Fruit fly (Drosophila melanogaster) whole organism, embryonic: Measurements from ENCODE around the gene CG9839.

Source experiments
- BEAF-32 ChIP-seq: fragments of 200-800 bp; sonication (Bioruptor generic); optimal IDR thresholded peaks from 3 replicates; lab custom pipeline; 2017; ENCODE audit warnings: missing biosample characterization, missing genetic modification characterization, mild to moderate bottlenecking, moderate library complexity, missing genetic modification reagents
- Bgb ChIP-seq: fragments of 200-800 bp; sonication (Bioruptor generic); IDR thresholded peaks from 2 replicates; pipeline ENCODE4 v1.3.6; 2022; ENCODE audit warnings: missing biosample characterization, missing genetic modification characterization; ENCODE audit not compliant: partially characterized antibody
- CG11456 ChIP-seq: fragments of 200-800 bp; sonication (Bioruptor generic); IDR thresholded peaks from 3 replicates; pipeline ENCODE4 v1.3.6; 2022; ENCODE audit warnings: missing biosample characterization, missing genetic modification characterization
- CG12236 ChIP-seq: fragments of 200-800 bp; sonication (Bioruptor generic); optimal IDR thresholded peaks from 2 replicates; lab custom pipeline; 2016; ENCODE audit warnings: missing biosample characterization, missing genetic modification characterization
- CG12391 ChIP-seq: fragments of 200-800 bp; sonication (Bioruptor generic); optimal IDR thresholded peaks from 3 replicates; lab custom pipeline; 2018; ENCODE audit warnings: missing biosample characterization, mild to moderate bottlenecking, missing genetic modification characterization, moderate library complexity
- CG13123 ChIP-seq: fragments of 200-800 bp; sonication (Bioruptor generic); optimal IDR thresholded peaks from 2 replicates; lab custom pipeline; 2016; ENCODE audit warnings: missing biosample characterization, missing genetic modification characterization
- CG13894 ChIP-seq: fragments of 200-800 bp; sonication (Bioruptor generic); optimal IDR thresholded peaks from 3 replicates; lab custom pipeline; 2018; ENCODE audit warnings: missing biosample characterization, mild to moderate bottlenecking, missing genetic modification characterization, moderate library complexity
- CG14014 ChIP-seq: fragments of 200-800 bp; sonication (Bioruptor generic); IDR thresholded peaks from 2 replicates; pipeline ENCODE4 v1.3.6; 2022; ENCODE audit warnings: missing biosample characterization, missing genetic modification characterization
- CG15011 ChIP-seq: fragments of 200-800 bp; sonication (Bioruptor generic); optimal IDR thresholded peaks from 3 replicates; lab custom pipeline; 2018; ENCODE audit warnings: missing biosample characterization, mild to moderate bottlenecking, missing genetic modification characterization
- CG18262 ChIP-seq: fragments of 200-800 bp; optimal IDR thresholded peaks from 3 replicates; lab custom pipeline; 2019; ENCODE audit warnings: missing biosample characterization, mild to moderate bottlenecking, missing genetic modification characterization, moderate library complexity
- CG1832 ChIP-seq: fragments of 200-800 bp; sonication (Bioruptor generic); optimal IDR thresholded peaks from 2 replicates; lab custom pipeline; 2017; ENCODE audit warnings: missing biosample characterization, mild to moderate bottlenecking, missing genetic modification characterization, inconsistent platforms
- CG18619 ChIP-seq: fragments of 200-800 bp; sonication (Bioruptor generic); optimal IDR thresholded peaks from 3 replicates; lab custom pipeline; 2017; ENCODE audit warnings: missing biosample characterization, mild to moderate bottlenecking, missing genetic modification characterization
- CG2120 ChIP-seq: fragments of 200-800 bp; sonication (Bioruptor generic); optimal IDR thresholded peaks from 3 replicates; lab custom pipeline; 2016; ENCODE audit warnings: missing biosample characterization, missing genetic modification characterization
- CG3407 ChIP-seq: fragments of 200-800 bp; sonication (Bioruptor generic); optimal IDR thresholded peaks from 2 replicates; lab custom pipeline; 2018; ENCODE audit warnings: missing biosample characterization, mild to moderate bottlenecking, missing genetic modification characterization
- CG4617 ChIP-seq: fragments of 200-800 bp; sonication (Bioruptor generic); optimal IDR thresholded peaks from 3 replicates; lab custom pipeline; 2016; ENCODE audit warnings: missing biosample characterization, missing genetic modification characterization, borderline replicate concordance
- CG5180 ChIP-seq: fragments of 200-800 bp; sonication (Bioruptor generic); optimal IDR thresholded peaks from 3 replicates; lab custom pipeline; 2017; ENCODE audit warnings: missing biosample characterization, missing genetic modification characterization, mild to moderate bottlenecking, moderate library complexity, missing genetic modification reagents
- CG6654 ChIP-seq: fragments of 200-800 bp; sonication (Bioruptor generic); optimal IDR thresholded peaks from 2 replicates; lab custom pipeline; 2017; ENCODE audit warnings: missing biosample characterization, mild to moderate bottlenecking, missing genetic modification characterization
- CG8765 ChIP-seq: fragments of 200-800 bp; sonication (Bioruptor generic); IDR thresholded peaks from 2 replicates; pipeline ENCODE4 v1.3.6; 2022; ENCODE audit warnings: missing biosample characterization, missing genetic modification characterization
- CG9797 ChIP-seq: fragments of 200-800 bp; sonication (Bioruptor generic); optimal IDR thresholded peaks from 3 replicates; lab custom pipeline; 2018; ENCODE audit warnings: missing biosample characterization, mild to moderate bottlenecking, missing genetic modification characterization
- CG9817 ChIP-seq: fragments of 200-800 bp; sonication (Bioruptor generic); optimal IDR thresholded peaks from 2 replicates; lab custom pipeline; 2018; ENCODE audit warnings: missing biosample characterization, mild to moderate bottlenecking, missing genetic modification characterization, moderate library complexity
- CrebB ChIP-seq: fragments of 200-800 bp; sonication (Bioruptor generic); optimal IDR thresholded peaks from 3 replicates; lab custom pipeline; 2018; ENCODE audit warnings: missing biosample characterization, mild to moderate bottlenecking, missing genetic modification characterization
- Dad ChIP-seq: fragments of 200-800 bp; sonication (Bioruptor generic); optimal IDR thresholded peaks from 3 replicates; lab custom pipeline; 2016; ENCODE audit warnings: missing biosample characterization, missing genetic modification characterization
- Dfd ChIP-seq, 2 experiments: fragments of >200 bp; optimal IDR thresholded peaks; 2 replicates each; lab custom pipeline; 2017; ENCODE audit warnings: missing biosample characterization in 2 of 2, missing genetic modification characterization in 2 of 2
- Dip3 ChIP-seq: fragments of 200-800 bp; sonication (Bioruptor generic); optimal IDR thresholded peaks from 3 replicates; lab custom pipeline; 2016; ENCODE audit warnings: missing biosample characterization, missing genetic modification characterization
- Doc2 ChIP-seq: fragments of 200-800 bp; sonication (Bioruptor generic); IDR thresholded peaks from 2 replicates; pipeline ENCODE4 v1.3.6; 2022; ENCODE audit warnings: missing biosample characterization, missing genetic modification characterization
- Dp ChIP-seq: fragments of 200-800 bp; sonication (Bioruptor generic); optimal IDR thresholded peaks from 2 replicates; lab custom pipeline; 2018; ENCODE audit warnings: missing biosample characterization, mild to moderate bottlenecking, missing genetic modification characterization, moderate library complexity
- Hmx ChIP-seq: fragments of 200-800 bp; sonication (Bioruptor generic); optimal IDR thresholded peaks from 2 replicates; lab custom pipeline; 2016; ENCODE audit warnings: missing biosample characterization, missing genetic modification characterization
- Oli ChIP-seq: fragments of 200-800 bp; sonication (Bioruptor generic); optimal IDR thresholded peaks from 2 replicates; lab custom pipeline; 2018; ENCODE audit warnings: missing biosample characterization, mild to moderate bottlenecking, missing genetic modification characterization, moderate library complexity
- Side ChIP-seq: fragments of 200-800 bp; sonication (Bioruptor generic); optimal IDR thresholded peaks from 2 replicates; lab custom pipeline; 2016; ENCODE audit warnings: missing biosample characterization, missing genetic modification characterization
- Sox102F ChIP-seq: fragments of 200-800 bp; sonication (Bioruptor generic); optimal IDR thresholded peaks from 2 replicates; lab custom pipeline; 2018; ENCODE audit warnings: missing biosample characterization, mild to moderate bottlenecking, missing genetic modification characterization, moderate library complexity
- Xrp1 ChIP-seq: fragments of 200-800 bp; sonication (Bioruptor generic); IDR thresholded peaks from 2 replicates; pipeline ENCODE4 v1.3.6; 2022; ENCODE audit warnings: missing biosample characterization, missing genetic modification characterization
- ac ChIP-seq: fragments of 200-800 bp; sonication (Bioruptor generic); optimal IDR thresholded peaks from 3 replicates; lab custom pipeline; 2017; ENCODE audit warnings: missing biosample characterization, mild to moderate bottlenecking, missing genetic modification characterization
- ara ChIP-seq: fragments of 200-800 bp; sonication (Bioruptor generic); IDR thresholded peaks from 2 replicates; pipeline ENCODE4 v1.3.6; 2022; ENCODE audit warnings: missing biosample characterization, missing genetic modification characterization
- br ChIP-seq: fragments of >200 bp; optimal IDR thresholded peaks from 2 replicates; lab custom pipeline; 2017
- dan ChIP-seq: fragments of 200-800 bp; sonication (Bioruptor generic); IDR thresholded peaks from 2 replicates; pipeline ENCODE4 v1.3.6; 2022; ENCODE audit warnings: missing biosample characterization, missing genetic modification characterization
- dysf ChIP-seq: fragments of 200-800 bp; sonication (Bioruptor generic); IDR thresholded peaks from 3 replicates; pipeline ENCODE4 v1.3.6; 2022; ENCODE audit warnings: missing biosample characterization, missing genetic modification characterization
- eve ChIP-seq, 2 experiments: fragments of >200 bp; optimal IDR thresholded peaks; 2 replicates each; lab custom pipeline; 2017; ENCODE audit warnings: missing biosample characterization in 2 of 2, missing genetic modification characterization in 2 of 2
- exex ChIP-seq: fragments of 200-800 bp; sonication (Bioruptor generic); optimal IDR thresholded peaks from 4 replicates; lab custom pipeline; 2018; ENCODE audit warnings: missing biosample characterization, mild to moderate bottlenecking, missing genetic modification characterization, moderate library complexity
- grau ChIP-seq: fragments of 200-800 bp; optimal IDR thresholded peaks from 3 replicates; lab custom pipeline; 2019; ENCODE audit warnings: missing biosample characterization, mild to moderate bottlenecking, missing genetic modification characterization, moderate library complexity
- her ChIP-seq: fragments of 200-800 bp; sonication (Bioruptor generic); optimal IDR thresholded peaks from 2 replicates; lab custom pipeline; 2016; ENCODE audit warnings: missing biosample characterization, missing genetic modification characterization
- nerfin-2 ChIP-seq: fragments of 200-800 bp; sonication (Bioruptor generic); IDR thresholded peaks from 2 replicates; pipeline ENCODE4 v1.3.6; 2022; ENCODE audit warnings: missing biosample characterization, missing genetic modification characterization; ENCODE audit not compliant: partially characterized antibody
- pho ChIP-seq: fragments of 200-800 bp; sonication (Bioruptor generic); optimal IDR thresholded peaks from 2 replicates; lab custom pipeline; 2016; ENCODE audit warnings: missing biosample characterization, missing genetic modification characterization
- pita ChIP-seq: fragments of 200-800 bp; sonication (Bioruptor generic); optimal IDR thresholded peaks from 2 replicates; lab custom pipeline; 2017; ENCODE audit warnings: missing biosample characterization, mild to moderate bottlenecking, missing genetic modification characterization
- pzg ChIP-seq: fragments of 200-800 bp; sonication (Bioruptor generic); optimal IDR thresholded peaks from 3 replicates; lab custom pipeline; 2018; ENCODE audit warnings: missing biosample characterization, mild to moderate bottlenecking, missing genetic modification characterization, moderate library complexity
- tna ChIP-seq: fragments of 200-800 bp; sonication (Bioruptor generic); IDR thresholded peaks from 2 replicates; pipeline ENCODE4 v1.3.6; 2022; ENCODE audit warnings: missing biosample characterization, missing genetic modification characterization; ENCODE audit not compliant: partially characterized antibody
- trh ChIP-seq: fragments of 200-800 bp; sonication (Bioruptor generic); optimal IDR thresholded peaks from 2 replicates; lab custom pipeline; 2016; ENCODE audit warnings: missing biosample characterization, missing genetic modification characterization
- tx ChIP-seq: fragments of 200-800 bp; sonication (Bioruptor generic); optimal IDR thresholded peaks from 2 replicates; lab custom pipeline; 2016; ENCODE audit warnings: missing biosample characterization, missing genetic modification characterization
- unc-4 ChIP-seq: fragments of 200-800 bp; sonication (Bioruptor generic); IDR thresholded peaks from 2 replicates; pipeline ENCODE4 v1.3.6; 2022; ENCODE audit warnings: missing biosample characterization, missing genetic modification characterization; ENCODE audit not compliant: partially characterized antibody
- vvl ChIP-seq: fragments of 200-800 bp; sonication (Bioruptor generic); IDR thresholded peaks from 2 replicates; pipeline ENCODE4 v1.3.6; 2022; ENCODE audit warnings: missing biosample characterization, missing genetic modification characterization
- wdn ChIP-seq: fragments of 200-800 bp; sonication (Bioruptor generic); IDR thresholded peaks from 2 replicates; pipeline ENCODE4 v1.3.6; 2022; ENCODE audit warnings: missing biosample characterization, missing genetic modification characterization

The CG9839 gene

DNA sequence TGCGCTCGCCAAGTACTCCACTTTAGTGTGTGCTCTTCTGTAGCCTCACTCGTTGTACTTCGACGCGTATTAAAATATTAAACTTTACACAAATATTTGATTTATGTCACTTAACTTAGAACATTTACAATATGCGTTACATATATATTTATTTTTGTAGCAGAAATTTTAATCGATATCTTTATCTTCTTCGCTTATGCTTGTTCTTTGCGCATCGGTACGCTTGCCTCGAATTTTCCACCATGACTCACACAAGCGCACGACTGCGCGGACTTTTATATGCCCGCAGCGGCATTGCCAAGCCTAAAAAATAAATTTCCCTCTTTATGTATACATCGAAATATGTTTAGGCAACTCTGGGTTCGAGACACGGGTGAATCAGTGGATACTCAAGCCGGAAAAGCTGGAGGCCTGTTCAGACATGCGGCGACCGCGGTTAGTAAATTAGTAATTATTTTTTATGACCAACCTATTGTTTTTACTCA, 14.9 kb upstream of the CG9839 start, which contains the start of gene aqz (continued):
- peak; percentile 67 for TF ChIP-seq pho
- TF ChIP-seq dan, result no peak
- peak; percentile 93 for TF ChIP-seq pita (GFP tag; lab: Kevin White, UChicago)
- no peak for TF ChIP-seq Oli (tag; lab: Kevin White, UChicago)
- peak; percentile 77 for TF ChIP-seq CG2120 (GFP tag; lab: Kevin White, UChicago)
- TF ChIP-seq tna (GFP tag; lab: Robert Waterston, UW), result peak; percentile 36; the same call in 1 of the 2 replicates
- peak; percentile 59; the same call in 1 of the 3 replicates for TF ChIP-seq dysf (GFP tag; lab: Robert Waterston, UW)
- TF ChIP-seq Dp (GFP tag; lab: Kevin White, UChicago), result peak; percentile 77
- TF ChIP-seq CG18262, result peak; percentile 52
- peak; percentile 28 for TF ChIP-seq tx (GFP tag; lab: Kevin White, UChicago)
- TF ChIP-seq nerfin-2 (GFP tag; lab: Robert Waterston, UW), result peak; percentile 43; the same call in 1 of the 2 replicates
- peak; percentile 55 for TF ChIP-seq grau (tag; lab: Kevin White, UChicago)
- TF ChIP-seq Dip3, result peak; percentile 57
- peak; percentile 85 for TF ChIP-seq vvl
- peak; percentile 74 for TF ChIP-seq Side (GFP tag; lab: Kevin White, UChicago)
- TF ChIP-seq CG15011 (GFP tag; lab: Kevin White, UChicago), result peak; percentile 31
- no peak for TF ChIP-seq CG5180 (GFP tag; lab: Kevin White, UChicago)
- TF ChIP-seq br, result no peak
- TF ChIP-seq pzg (GFP tag; lab: Kevin White, UChicago), result peak; percentile 98
- peak; percentile 81 for TF ChIP-seq Bgb (GFP tag; lab: Robert Waterston, UW)
- TF ChIP-seq Xrp1 (GFP tag; lab: Robert Waterston, UW), result peak; percentile 38; the same call in 1 of the 2 replicates
- no peak for TF ChIP-seq CG6654
- TF ChIP-seq Dfd (GFP tag; optimal IDR thresholded peaks at IDR 0.05; lab: Kevin White, UChicago), result no peak
- TF ChIP-seq her (GFP tag; lab: Kevin White, UChicago), result peak; percentile 76
- TF ChIP-seq CG4617, result peak; percentile 68
- peak; percentile 85 for TF ChIP-seq CG13894
- TF ChIP-seq Sox102F (GFP tag; lab: Kevin White, UChicago), result no peak
- TF ChIP-seq CG1832 (GFP tag; lab: Kevin White, UChicago), result no peak
- TF ChIP-seq ara, result peak; percentile 70
- TF ChIP-seq CG8765, result peak; percentile 9; the same call in 1 of the 2 replicates
- peak; percentile 55 for TF ChIP-seq CG18619 (GFP tag; lab: Kevin White, UChicago)
- peak; percentile 84 for TF ChIP-seq CG11456 (GFP tag; lab: Robert Waterston, UW)
- no peak for TF ChIP-seq Doc2 (GFP tag; lab: Robert Waterston, UW)
- peak; percentile 77 for TF ChIP-seq CrebB
- no peak for TF ChIP-seq CG13123 (GFP tag; lab: Kevin White, UChicago)
- peak; percentile 21 for TF ChIP-seq CG12236 (GFP tag; lab: Kevin White, UChicago)
- peak; percentile 66 for TF ChIP-seq exex (tag; lab: Kevin White, UChicago)
- peak; percentile 57 for TF ChIP-seq unc-4 (GFP tag; lab: Robert Waterston, UW)
- peak; percentile 87 for TF ChIP-seq CG9797
- peak; percentile 72 for TF ChIP-seq BEAF-32 (GFP tag; lab: Kevin White, UChicago)
- no peak for TF ChIP-seq eve (GFP tag; optimal IDR thresholded peaks at IDR 0.05; lab: Kevin White, UChicago)
- peak; percentile 67 for TF ChIP-seq Dad (GFP tag; lab: Kevin White, UChicago)
- peak; percentile 66 for TF ChIP-seq CG9817 (tag; lab: Kevin White, UChicago)
- TF ChIP-seq ac (GFP tag; lab: Kevin White, UChicago), result no peak
- peak; percentile 42 for TF ChIP-seq wdn
- peak; percentile 70 for TF ChIP-seq CG12391
- TF ChIP-seq CG3407, result peak; percentile 1
- TF ChIP-seq CG14014 (GFP tag; lab: Robert Waterston, UW), result peak; percentile 60; the same call in 1 of the 2 replicates
- peak; percentile 25 for TF ChIP-seq trh (GFP tag; lab: Kevin White, UChicago)
- TF ChIP-seq Hmx (GFP tag; lab: Kevin White, UChicago), result no peak
